Fruit fly (Drosophila melanogaster) whole organism, embryonic: ENCODE results near the gene Plap.

Source experiments
- Atf-2 ChIP-seq: fragments of 200-800 bp; sonication (Bioruptor generic); optimal IDR thresholded peaks from 2 replicates; lab custom pipeline; 2016; ENCODE audit warnings: missing biosample characterization, missing genetic modification characterization
- Atf3 ChIP-seq: fragments of 200-800 bp; sonication (Bioruptor generic); optimal IDR thresholded peaks from 3 replicates; lab custom pipeline; 2016; ENCODE audit warnings: missing biosample characterization, missing genetic modification characterization
- Blimp-1 ChIP-seq: fragments of 200-800 bp; sonication (Bioruptor generic); optimal IDR thresholded peaks from 3 replicates; lab custom pipeline; 2018; ENCODE audit warnings: missing biosample characterization, missing genetic modification characterization, mild to moderate bottlenecking, moderate library complexity, missing genetic modification reagents
- CG10366 ChIP-seq: fragments of 200-800 bp; sonication (Bioruptor generic); IDR thresholded peaks from 2 replicates; pipeline ENCODE4 v1.3.6; 2022; ENCODE audit warnings: missing biosample characterization, missing genetic modification characterization
- CG11085 ChIP-seq: fragments of 200-800 bp; sonication (Bioruptor generic); IDR thresholded peaks from 2 replicates; pipeline ENCODE4 v1.3.6; 2022; ENCODE audit warnings: missing biosample characterization, missing genetic modification characterization
- CG11696 ChIP-seq: fragments of 200-800 bp; sonication (Bioruptor generic); IDR thresholded peaks from 2 replicates; pipeline ENCODE4 v1.3.6; 2022; ENCODE audit warnings: missing biosample characterization, missing genetic modification characterization
- CG1529 ChIP-seq: fragments of 200-800 bp; sonication (Bioruptor generic); optimal IDR thresholded peaks from 3 replicates; lab custom pipeline; 2018; ENCODE audit warnings: missing biosample characterization, missing genetic modification characterization
- CG16863 ChIP-seq: fragments of 200-800 bp; sonication (Bioruptor generic); optimal IDR thresholded peaks from 3 replicates; lab custom pipeline; 2016; ENCODE audit warnings: missing biosample characterization, missing genetic modification characterization
- CG17359 ChIP-seq: fragments of 200-800 bp; sonication (Bioruptor generic); optimal IDR thresholded peaks from 3 replicates; lab custom pipeline; 2018; ENCODE audit warnings: missing biosample characterization, mild to moderate bottlenecking, missing genetic modification characterization, moderate library complexity
- CG1832 ChIP-seq: fragments of 200-800 bp; sonication (Bioruptor generic); optimal IDR thresholded peaks from 2 replicates; lab custom pipeline; 2017; ENCODE audit warnings: missing biosample characterization, mild to moderate bottlenecking, missing genetic modification characterization, inconsistent platforms
- CG30403 ChIP-seq: fragments of 200-800 bp; sonication (Bioruptor generic); optimal IDR thresholded peaks from 3 replicates; lab custom pipeline; 2016; ENCODE audit warnings: missing biosample characterization, missing genetic modification characterization
- CG32532 ChIP-seq: fragments of 200-800 bp; sonication (Bioruptor generic); IDR thresholded peaks from 2 replicates; pipeline ENCODE4 v1.3.6; 2022; ENCODE audit warnings: missing biosample characterization, missing genetic modification characterization
- CG34376 ChIP-seq: fragments of 200-800 bp; sonication (Bioruptor generic); optimal IDR thresholded peaks from 2 replicates; lab custom pipeline; 2018; ENCODE audit warnings: missing biosample characterization, mild to moderate bottlenecking, missing genetic modification characterization
- CG9727 ChIP-seq: fragments of 200-800 bp; sonication (Bioruptor generic); optimal IDR thresholded peaks from 3 replicates; lab custom pipeline; 2017; ENCODE audit warnings: missing biosample characterization, mild to moderate bottlenecking, missing genetic modification characterization
- D19A ChIP-seq: fragments of 200-800 bp; optimal IDR thresholded peaks from 3 replicates; lab custom pipeline; 2019; ENCODE audit warnings: missing biosample characterization, mild to moderate bottlenecking, missing genetic modification characterization, moderate library complexity
- HHEX ChIP-seq: fragments of 200-800 bp; sonication (Bioruptor generic); optimal IDR thresholded peaks from 3 replicates; lab custom pipeline; 2017; ENCODE audit warnings: missing biosample characterization, mild to moderate bottlenecking, missing genetic modification characterization, missing genetic modification reagents
- HmgZ ChIP-seq: fragments of 200-800 bp; sonication (Bioruptor generic); optimal IDR thresholded peaks from 2 replicates; lab custom pipeline; 2018; ENCODE audit warnings: missing biosample characterization, mild to moderate bottlenecking, missing genetic modification characterization
- Med ChIP-seq: fragments of 200-800 bp; sonication (Bioruptor generic); peaks from one replicate; lab custom pipeline; 2016; ENCODE audit warnings: missing biosample characterization, missing genetic modification characterization, mild to moderate bottlenecking, inconsistent platforms, moderate library complexity
- NC2β ChIP-seq: fragments of 200-800 bp; sonication (Bioruptor generic); optimal IDR thresholded peaks from 2 replicates; lab custom pipeline; 2016; ENCODE audit warnings: missing biosample characterization, missing genetic modification characterization
- Nf-YA ChIP-seq: fragments of 200-800 bp; sonication (Bioruptor generic); IDR thresholded peaks from 2 replicates; pipeline ENCODE4 v1.3.6; 2022; ENCODE audit warnings: missing biosample characterization, missing genetic modification characterization
- Oli ChIP-seq: fragments of 200-800 bp; sonication (Bioruptor generic); optimal IDR thresholded peaks from 2 replicates; lab custom pipeline; 2018; ENCODE audit warnings: missing biosample characterization, mild to moderate bottlenecking, missing genetic modification characterization, moderate library complexity
- Rfx ChIP-seq: fragments of 200-800 bp; sonication (Bioruptor generic); IDR thresholded peaks from 2 replicates; pipeline ENCODE4 v1.3.6; 2022; ENCODE audit warnings: missing biosample characterization, missing genetic modification characterization
- Scr ChIP-seq: fragments of 200-800 bp; sonication (Bioruptor generic); IDR thresholded peaks from 2 replicates; pipeline ENCODE4 v1.3.6; 2022; ENCODE audit warnings: missing biosample characterization, missing genetic modification characterization; ENCODE audit not compliant: partially characterized antibody
- Sox100B ChIP-seq: fragments of 200-800 bp; sonication (Bioruptor generic); optimal IDR thresholded peaks from 3 replicates; lab custom pipeline; 2018; ENCODE audit warnings: missing biosample characterization, mild to moderate bottlenecking, missing genetic modification characterization
- Xbp1 ChIP-seq: fragments of 200-800 bp; sonication (Bioruptor generic); optimal IDR thresholded peaks from 3 replicates; lab custom pipeline; 2016; ENCODE audit warnings: missing biosample characterization, mild to moderate bottlenecking, missing genetic modification characterization
- Xrp1 ChIP-seq: fragments of 200-800 bp; sonication (Bioruptor generic); IDR thresholded peaks from 2 replicates; pipeline ENCODE4 v1.3.6; 2022; ENCODE audit warnings: missing biosample characterization, missing genetic modification characterization
- ap ChIP-seq: fragments of 200-800 bp; sonication (Bioruptor generic); IDR thresholded peaks from 2 replicates; pipeline ENCODE4 v1.3.6; 2022; ENCODE audit warnings: missing biosample characterization, missing genetic modification characterization
- ara ChIP-seq: fragments of 200-800 bp; sonication (Bioruptor generic); IDR thresholded peaks from 2 replicates; pipeline ENCODE4 v1.3.6; 2022; ENCODE audit warnings: missing biosample characterization, missing genetic modification characterization
- ase ChIP-seq: fragments of 200-800 bp; sonication (Bioruptor generic); IDR thresholded peaks from 3 replicates; pipeline ENCODE4 v1.3.6; 2022; ENCODE audit warnings: missing biosample characterization, missing genetic modification characterization
- bcd ChIP-seq: fragments of 200-800 bp; sonication (Bioruptor generic); optimal IDR thresholded peaks from 2 replicates; lab custom pipeline; 2017; ENCODE audit warnings: missing biosample characterization, mild to moderate bottlenecking, missing genetic modification characterization
- btn ChIP-seq: fragments of 200-800 bp; sonication (Bioruptor generic); optimal IDR thresholded peaks from 2 replicates; lab custom pipeline; 2016; ENCODE audit warnings: missing biosample characterization, missing genetic modification characterization
- ewg ChIP-seq: fragments of 200-800 bp; sonication (Bioruptor generic); optimal IDR thresholded peaks from 3 replicates; lab custom pipeline; 2017; ENCODE audit warnings: mild to moderate bottlenecking, missing biosample characterization, missing genetic modification reagents, missing genetic modification characterization
- fd96Cb ChIP-seq: fragments of 200-800 bp; sonication (Bioruptor generic); optimal IDR thresholded peaks from 2 replicates; lab custom pipeline; 2018; ENCODE audit warnings: missing biosample characterization, mild to moderate bottlenecking, missing genetic modification characterization, moderate library complexity
- gfzf ChIP-seq: fragments of 200-800 bp; sonication (Bioruptor generic); optimal IDR thresholded peaks from 2 replicates; lab custom pipeline; 2016; ENCODE audit warnings: missing biosample characterization, mild to moderate bottlenecking, missing genetic modification characterization, moderate library complexity
- ind ChIP-seq: fragments of 200-800 bp; sonication (Bioruptor generic); optimal IDR thresholded peaks from 3 replicates; lab custom pipeline; 2016; ENCODE audit warnings: missing biosample characterization, missing genetic modification characterization
- insv ChIP-seq, 2 experiments: fragments of 200-800 bp; sonication (Bioruptor generic); optimal IDR thresholded peaks; 3 replicates each; lab custom pipeline; 2016 to 2018; ENCODE audit warnings: missing biosample characterization in 2 of 2, missing genetic modification characterization in 2 of 2
- kay ChIP-seq: fragments of 200-800 bp; sonication (Bioruptor generic); optimal IDR thresholded peaks from 2 replicates; lab custom pipeline; 2016; ENCODE audit warnings: missing biosample characterization, missing genetic modification characterization
- lmd ChIP-seq: fragments of 200-800 bp; sonication (Bioruptor generic); IDR thresholded peaks from 2 replicates; pipeline ENCODE4 v1.3.6; 2022; ENCODE audit warnings: missing biosample characterization, missing genetic modification characterization
- nmo ChIP-seq: fragments of 200-800 bp; sonication (Bioruptor generic); optimal IDR thresholded peaks from 2 replicates; lab custom pipeline; 2018; ENCODE audit warnings: missing biosample characterization, mild to moderate bottlenecking, missing genetic modification characterization, moderate library complexity
- onecut ChIP-seq: fragments of 200-800 bp; sonication (Bioruptor generic); IDR thresholded peaks from 2 replicates; pipeline ENCODE4 v1.3.6; 2022; ENCODE audit warnings: missing biosample characterization, missing genetic modification characterization
- otp ChIP-seq: fragments of 200-800 bp; sonication (Bioruptor generic); IDR thresholded peaks from 3 replicates; pipeline ENCODE4, ENCODE4 v1.3.6; 2022; ENCODE audit warnings: missing biosample characterization, missing genetic modification characterization
- pb ChIP-seq: fragments of 200-800 bp; sonication (Bioruptor generic); optimal IDR thresholded peaks from 3 replicates; lab custom pipeline; 2016; ENCODE audit warnings: missing biosample characterization, missing genetic modification characterization
- pnt ChIP-seq: fragments of 200-800 bp; sonication (Bioruptor generic); optimal IDR thresholded peaks from 3 replicates; lab custom pipeline; 2016; ENCODE audit warnings: missing biosample characterization, missing genetic modification characterization
- pum ChIP-seq: fragments of 200-800 bp; sonication (Bioruptor generic); optimal IDR thresholded peaks from 2 replicates; lab custom pipeline; 2016; ENCODE audit warnings: missing biosample characterization, missing genetic modification characterization
- schlank ChIP-seq: fragments of 200-800 bp; sonication (Bioruptor generic); optimal IDR thresholded peaks from 2 replicates; lab custom pipeline; 2018; ENCODE audit warnings: missing biosample characterization, mild to moderate bottlenecking, missing genetic modification characterization
- sd ChIP-seq: fragments of 200-800 bp; sonication (Bioruptor generic); optimal IDR thresholded peaks from 3 replicates; lab custom pipeline; 2018; ENCODE audit warnings: missing biosample characterization, mild to moderate bottlenecking, missing genetic modification characterization, moderate library complexity
- sens ChIP-seq: fragments of 200-800 bp; sonication (Bioruptor generic); peaks from one replicate; lab custom pipeline; 2016; ENCODE audit warnings: missing biosample characterization, missing genetic modification characterization
- sens-2 ChIP-seq: fragments of 200-800 bp; sonication (Bioruptor generic); IDR thresholded peaks from 2 replicates; pipeline ENCODE4 v1.3.6; 2022; ENCODE audit warnings: missing biosample characterization, missing genetic modification characterization
- so ChIP-seq: fragments of 200-800 bp; sonication (Bioruptor generic); IDR thresholded peaks from 3 replicates; pipeline ENCODE4 v1.3.6; 2022; ENCODE audit warnings: missing biosample characterization, missing genetic modification characterization
- stc ChIP-seq: fragments of 200-800 bp; sonication (Bioruptor generic); IDR thresholded peaks from 2 replicates; pipeline ENCODE4 v1.3.6; 2022; ENCODE audit warnings: missing biosample characterization, missing genetic modification characterization
- tio ChIP-seq: fragments of 200-800 bp; sonication (Bioruptor generic); optimal IDR thresholded peaks from 2 replicates; lab custom pipeline; 2017; ENCODE audit warnings: missing biosample characterization, missing genetic modification characterization, inconsistent platforms
- vvl ChIP-seq: fragments of 200-800 bp; sonication (Bioruptor generic); IDR thresholded peaks from 2 replicates; pipeline ENCODE4 v1.3.6; 2022; ENCODE audit warnings: missing biosample characterization, missing genetic modification characterization

Gene Plap

DNA sequence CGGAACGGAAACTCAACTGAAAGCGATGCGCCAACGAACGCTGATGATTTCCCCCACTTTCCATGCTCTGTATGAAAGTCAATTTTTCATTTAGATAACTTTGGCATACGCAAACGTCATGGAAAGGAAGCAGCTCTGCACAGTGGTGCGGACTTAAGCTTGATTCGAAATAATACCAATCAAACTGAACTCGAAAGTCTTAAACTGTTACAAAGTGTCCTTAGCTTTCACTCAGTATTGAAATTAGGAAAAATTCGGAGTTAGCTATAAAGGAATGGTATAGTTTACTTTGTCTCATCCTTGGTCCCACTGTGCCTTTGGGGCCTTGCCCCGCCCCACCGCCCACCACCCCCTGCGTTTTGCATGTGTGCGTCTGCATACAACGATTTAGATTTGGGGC lies 37.3 kb upstream of the Plap start (continued):
- TF ChIP-seq Nf-YA (GFP tag; lab: Robert Waterston, UW): peak; percentile 61
- no peak for TF ChIP-seq CG9727 (GFP tag; lab: Kevin White, UChicago)
- TF ChIP-seq gfzf: no peak
- no peak for TF ChIP-seq CG34376 (GFP tag; lab: Kevin White, UChicago)
- no peak for TF ChIP-seq Atf3 (GFP tag; lab: Kevin White, UChicago)
- TF ChIP-seq so (GFP tag; lab: Robert Waterston, UW): peak; percentile 75
- TF ChIP-seq CG10366 (GFP tag; lab: Robert Waterston, UW): peak; percentile 62
- TF ChIP-seq sens-2 (GFP tag; lab: Robert Waterston, UW): no peak
- peak; percentile 70; the same call in 1 of the 2 replicates for TF ChIP-seq lmd (GFP tag; lab: Robert Waterston, UW)
- no peak for TF ChIP-seq pb
- TF ChIP-seq CG32532 (GFP tag; lab: Robert Waterston, UW): peak; percentile 74
- TF ChIP-seq ewg (GFP tag; lab: Kevin White, UChicago): peak; percentile 31
- TF ChIP-seq CG1529 (GFP tag; lab: Kevin White, UChicago): peak; percentile 17
- TF ChIP-seq vvl (GFP tag; lab: Robert Waterston, UW): peak; percentile 74
- TF ChIP-seq nmo (GFP tag; lab: Kevin White, UChicago): peak; percentile 13
- TF ChIP-seq sens (GFP tag; lab: Kevin White, UChicago): peak; percentile 23
- peak; percentile 31 for TF ChIP-seq CG30403 (GFP tag; lab: Kevin White, UChicago)
- no peak for TF ChIP-seq pnt
- TF ChIP-seq HHEX: peak; percentile 45
- TF ChIP-seq tio (GFP tag; lab: Kevin White, UChicago): peak; percentile 39
- peak; percentile 29 for TF ChIP-seq HmgZ (tag; lab: Kevin White, UChicago)
- peak; percentile 67 for TF ChIP-seq Xbp1 (GFP tag; lab: Kevin White, UChicago)
- TF ChIP-seq ara (GFP tag; lab: Robert Waterston, UW): 0 out of 2 replicates have a peak, but pooled peaks have one; percentile 13
- TF ChIP-seq CG16863 (GFP tag; lab: Kevin White, UChicago): peak; percentile 7
- TF ChIP-seq CG17359 (tag; lab: Kevin White, UChicago): peak; percentile 38
- TF ChIP-seq Atf-2 (GFP tag; lab: Kevin White, UChicago): no peak
- TF ChIP-seq Scr (GFP tag; lab: Robert Waterston, UW): no peak
- peak; percentile 51 for TF ChIP-seq onecut (GFP tag; lab: Robert Waterston, UW)
- TF ChIP-seq insv (GFP tag; optimal IDR thresholded peaks at IDR 0.05; lab: Kevin White, UChicago): no peak
- TF ChIP-seq fd96Cb (tag; lab: Kevin White, UChicago): peak; percentile 3
- TF ChIP-seq stc (GFP tag; lab: Robert Waterston, UW): peak; percentile 66
- peak; percentile 42 for TF ChIP-seq Oli (tag; lab: Kevin White, UChicago)
- TF ChIP-seq NC2β (GFP tag; lab: Kevin White, UChicago): no peak
- TF ChIP-seq D19A (tag; lab: Kevin White, UChicago): peak; percentile 21
- TF ChIP-seq ind (GFP tag; lab: Kevin White, UChicago): peak; percentile 42
- TF ChIP-seq btn: no peak
- TF ChIP-seq CG11696 (GFP tag; lab: Robert Waterston, UW): peak; percentile 58; the same call in 1 of the 2 replicates
- no peak for TF ChIP-seq sd (tag; lab: Kevin White, UChicago)
- TF ChIP-seq Med (GFP tag; lab: Kevin White, UChicago): peak; percentile 82
- peak; percentile 70; the same call in 2 of the 3 replicates for TF ChIP-seq otp (GFP tag; lab: Robert Waterston, UW)
- TF ChIP-seq schlank (tag; lab: Kevin White, UChicago): no peak
- peak; percentile 49; the same call in 2 of the 3 replicates for TF ChIP-seq ase (GFP tag; lab: Robert Waterston, UW)
- peak; percentile 74 for TF ChIP-seq Rfx (GFP tag; lab: Robert Waterston, UW)
- TF ChIP-seq bcd (GFP tag; lab: Kevin White, UChicago): peak; percentile 38
- 0 out of 2 replicates have a peak, but pooled peaks have one; percentile 21 for TF ChIP-seq CG11085 (GFP tag; lab: Robert Waterston, UW)
- TF ChIP-seq pum: no peak
- peak; percentile 32 for TF ChIP-seq ap (GFP tag; lab: Robert Waterston, UW)
- TF ChIP-seq Blimp-1 (GFP tag; lab: Kevin White, UChicago): peak; percentile 30
- peak; percentile 69 for TF ChIP-seq Xrp1 (GFP tag; lab: Robert Waterston, UW)
- TF ChIP-seq Sox100B (GFP tag; lab: Kevin White, UChicago): peak; percentile 33
- no peak for TF ChIP-seq kay (GFP tag; lab: Kevin White, UChicago)
- TF ChIP-seq CG1832 (GFP tag; lab: Kevin White, UChicago): no peak
